Fruit fly (Drosophila melanogaster) whole organism, prepupa: ENCODE results near the gene CG12730.

Source experiments
- CG10631 ChIP-seq: fragments of 200-800 bp; sonication (Bioruptor generic); optimal IDR thresholded peaks from 2 replicates; lab custom pipeline; 2016; ENCODE audit warnings: missing biosample characterization, missing genetic modification characterization
- CG10669 ChIP-seq: fragments of 200-800 bp; sonication (Bioruptor generic); optimal IDR thresholded peaks from 3 replicates; lab custom pipeline; 2018; ENCODE audit warnings: missing biosample characterization, mild to moderate bottlenecking, missing genetic modification characterization, moderate library complexity
- CG11294 ChIP-seq: fragments of 200-800 bp; sonication (Bioruptor generic); IDR thresholded peaks from 2 replicates; pipeline ENCODE4 v1.3.6; 2022; ENCODE audit warnings: missing biosample characterization, missing genetic modification characterization
- CG11762 ChIP-seq: fragments of 200-800 bp; sonication (Bioruptor generic); optimal IDR thresholded peaks from 3 replicates; lab custom pipeline; 2016; ENCODE audit warnings: missing biosample characterization, missing genetic modification characterization; ENCODE audit not compliant: insufficient read depth
- CG11902 ChIP-seq: fragments of 200-800 bp; sonication (Bioruptor generic); optimal IDR thresholded peaks from 3 replicates; lab custom pipeline; 2016; ENCODE audit warnings: missing biosample characterization, missing genetic modification characterization
- CG15336 ChIP-seq: fragments of 200-800 bp; sonication (Bioruptor generic); IDR thresholded peaks from 2 replicates; pipeline ENCODE4 v1.3.6; 2022; ENCODE audit warnings: missing biosample characterization, missing genetic modification characterization
- CG1621 ChIP-seq: fragments of 200-800 bp; sonication (Bioruptor generic); optimal IDR thresholded peaks from 3 replicates; lab custom pipeline; 2018; ENCODE audit warnings: missing biosample characterization, mild to moderate bottlenecking, missing genetic modification characterization
- CG16779 ChIP-seq: fragments of 200-800 bp; sonication (Bioruptor generic); optimal IDR thresholded peaks from 3 replicates; lab custom pipeline; 2017; ENCODE audit warnings: missing biosample characterization, mild to moderate bottlenecking, missing genetic modification characterization
- CG3032 ChIP-seq: fragments of 200-800 bp; optimal IDR thresholded peaks from 2 replicates; lab custom pipeline; 2019; ENCODE audit warnings: missing biosample characterization, mild to moderate bottlenecking, missing genetic modification characterization, moderate library complexity
- CG32006 ChIP-seq: fragments of 200-800 bp; sonication (Bioruptor generic); optimal IDR thresholded peaks from 3 replicates; lab custom pipeline; 2017; ENCODE audit warnings: missing biosample characterization, mild to moderate bottlenecking, missing genetic modification characterization
- CG34406 ChIP-seq: fragments of 200-800 bp; sonication (Bioruptor generic); optimal IDR thresholded peaks from 3 replicates; lab custom pipeline; 2016; ENCODE audit warnings: missing biosample characterization, missing genetic modification characterization
- CG3919 ChIP-seq: fragments of 200-800 bp; sonication (Bioruptor generic); optimal IDR thresholded peaks from 3 replicates; lab custom pipeline; 2016; ENCODE audit warnings: missing biosample characterization, missing genetic modification characterization
- CG4318 ChIP-seq: fragments of 200-800 bp; sonication (Bioruptor generic); optimal IDR thresholded peaks from 3 replicates; lab custom pipeline; 2017; ENCODE audit warnings: missing biosample characterization, mild to moderate bottlenecking, missing genetic modification characterization
- CG6163 ChIP-seq: fragments of 200-800 bp; sonication (Bioruptor generic); IDR thresholded peaks from 3 replicates; pipeline ENCODE4 v1.3.6; 2022; ENCODE audit warnings: missing biosample characterization, missing genetic modification characterization
- CG6276 ChIP-seq: fragments of 200-800 bp; sonication (Bioruptor generic); optimal IDR thresholded peaks from 2 replicates; lab custom pipeline; 2017; ENCODE audit warnings: missing biosample characterization, mild to moderate bottlenecking, missing genetic modification characterization
- CG6854 ChIP-seq: fragments of 200-800 bp; sonication (Bioruptor generic); optimal IDR thresholded peaks from 2 replicates; lab custom pipeline; 2017; ENCODE audit warnings: missing biosample characterization, mild to moderate bottlenecking, missing genetic modification characterization
- CG7368 ChIP-seq: fragments of 200-800 bp; sonication (Bioruptor generic); optimal IDR thresholded peaks from 3 replicates; lab custom pipeline; 2016; ENCODE audit warnings: missing biosample characterization, missing genetic modification characterization
- CG8632 ChIP-seq: fragments of 200-800 bp; sonication (Bioruptor generic); optimal IDR thresholded peaks from 3 replicates; lab custom pipeline; 2016; ENCODE audit warnings: missing biosample characterization, missing genetic modification characterization
- Eip78C ChIP-seq: fragments of 200-800 bp; sonication (Bioruptor generic); peaks from one replicate; lab custom pipeline; 2016; ENCODE audit warnings: missing biosample characterization, missing genetic modification characterization
- Eip93F ChIP-seq: fragments of 200-800 bp; sonication (Bioruptor generic); optimal IDR thresholded peaks from 2 replicates; lab custom pipeline; 2016; ENCODE audit warnings: missing biosample characterization, mild to moderate bottlenecking, missing genetic modification characterization
- Ets96B ChIP-seq: fragments of 200-800 bp; optimal IDR thresholded peaks from 2 replicates; lab custom pipeline; 2019; ENCODE audit warnings: missing biosample characterization, mild to moderate bottlenecking, missing genetic modification characterization, moderate library complexity
- Gug ChIP-seq: fragments of 200-800 bp; sonication (Bioruptor generic); IDR thresholded peaks from 2 replicates; pipeline ENCODE4 v1.3.6; 2022; ENCODE audit warnings: missing biosample characterization, missing genetic modification characterization
- Hr38 ChIP-seq: sonication (Bioruptor generic); optimal IDR thresholded peaks from 2 replicates; lab custom pipeline; 2016; ENCODE audit warnings: missing biosample characterization, missing genetic modification characterization
- Hr39 ChIP-seq: fragments of 200-800 bp; sonication (Bioruptor generic); optimal IDR thresholded peaks from 2 replicates; lab custom pipeline; 2016; ENCODE audit warnings: missing biosample characterization, missing genetic modification characterization
- Hr4 ChIP-seq: fragments of 200-800 bp; sonication (Bioruptor generic); optimal IDR thresholded peaks from 3 replicates; lab custom pipeline; 2016; ENCODE audit warnings: missing biosample characterization, missing genetic modification characterization
- Lpt ChIP-seq: fragments of 200-800 bp; sonication (Bioruptor generic); optimal IDR thresholded peaks from 3 replicates; lab custom pipeline; 2016; ENCODE audit warnings: missing biosample characterization, missing genetic modification characterization
- Met ChIP-seq: fragments of 200-800 bp; sonication (Bioruptor generic); optimal IDR thresholded peaks from 3 replicates; lab custom pipeline; 2016; ENCODE audit warnings: missing biosample characterization, missing genetic modification characterization
- Sox102F ChIP-seq: fragments of 200-800 bp; sonication (Bioruptor generic); optimal IDR thresholded peaks from 2 replicates; lab custom pipeline; 2016; ENCODE audit warnings: missing biosample characterization, mild to moderate bottlenecking, missing genetic modification characterization
- Sox14 ChIP-seq: fragments of 200-800 bp; sonication (Bioruptor generic); optimal IDR thresholded peaks from 3 replicates; lab custom pipeline; 2016; ENCODE audit warnings: missing biosample characterization, missing genetic modification characterization
- Sox15 ChIP-seq: fragments of 200-800 bp; sonication (Bioruptor generic); optimal IDR thresholded peaks from 3 replicates; lab custom pipeline; 2016; ENCODE audit warnings: missing biosample characterization, missing genetic modification characterization
- achi ChIP-seq: fragments of 200-800 bp; sonication (Bioruptor generic); optimal IDR thresholded peaks from 3 replicates; lab custom pipeline; 2016; ENCODE audit warnings: missing biosample characterization, missing genetic modification characterization
- dsx ChIP-seq: fragments of 200-800 bp; optimal IDR thresholded peaks from 3 replicates; lab custom pipeline; 2019; ENCODE audit warnings: missing biosample characterization, mild to moderate bottlenecking, missing genetic modification characterization, moderate library complexity; ENCODE audit not compliant: poor library complexity, severe bottlenecking
- eg ChIP-seq: fragments of 200-800 bp; sonication (Bioruptor generic); IDR thresholded peaks from 3 replicates; pipeline ENCODE4 v1.3.6; 2022; ENCODE audit warnings: missing biosample characterization, missing genetic modification characterization
- fd59A ChIP-seq: fragments of 200-800 bp; sonication (Bioruptor generic); optimal IDR thresholded peaks from 2 replicates; lab custom pipeline; 2017; ENCODE audit warnings: missing biosample characterization, mild to moderate bottlenecking, missing genetic modification characterization, missing genetic modification reagents
- fkh ChIP-seq: fragments of 200-800 bp; sonication (Bioruptor generic); optimal IDR thresholded peaks from 3 replicates; lab custom pipeline; 2017; ENCODE audit warnings: missing biosample characterization, mild to moderate bottlenecking, missing genetic modification characterization, moderate library complexity
- lz ChIP-seq: fragments of 200-800 bp; sonication (Bioruptor generic); optimal IDR thresholded peaks from 3 replicates; lab custom pipeline; 2016; ENCODE audit warnings: missing biosample characterization, missing genetic modification characterization
- ss ChIP-seq, 2 experiments: fragments of 200-800 bp; sonication (Bioruptor generic); optimal IDR thresholded peaks; 2 replicates in 1 of 2; 3 replicates in 1 of 2; lab custom pipeline; 2017 to 2018; ENCODE audit warnings: mild to moderate bottlenecking in 2 of 2, missing biosample characterization in 2 of 2, missing genetic modification characterization in 2 of 2, moderate library complexity in 1 of 2
- svp ChIP-seq: fragments of 200-800 bp; sonication (Bioruptor generic); peaks from one replicate; lab custom pipeline; 2016; ENCODE audit warnings: missing biosample characterization, missing genetic modification characterization
- topi ChIP-seq: fragments of 200-800 bp; sonication (Bioruptor generic); optimal IDR thresholded peaks from 3 replicates; lab custom pipeline; 2016; ENCODE audit warnings: missing biosample characterization, missing genetic modification characterization

The CG12730 gene

DNA sequence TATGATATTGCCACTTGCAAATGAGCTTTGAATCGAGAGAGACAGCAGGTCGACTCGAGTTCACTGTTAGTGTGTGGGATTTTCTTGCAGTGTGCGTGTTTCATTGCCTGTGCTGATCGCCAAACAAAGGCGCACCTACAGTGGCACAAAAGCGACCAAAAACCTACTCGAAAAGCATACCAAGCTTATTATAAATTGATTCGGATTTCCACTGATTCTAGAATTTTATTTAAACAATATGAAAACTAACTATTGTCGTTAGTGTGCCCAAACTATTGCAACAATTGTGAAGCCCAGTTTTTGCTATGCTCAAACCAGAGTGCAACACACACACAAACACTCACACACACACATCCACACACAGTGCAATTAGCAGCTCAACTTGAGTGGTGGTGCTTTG lies 42.1 kb downstream of the CG12730 start:
- TF ChIP-seq CG34406 (GFP tag; lab: Kevin White, UChicago) (peak; percentile 4), CG1621 (tag; lab: Kevin White, UChicago) (no peak), Sox102F (GFP tag; lab: Kevin White, UChicago) (no peak), Ets96B (tag; lab: Kevin White, UChicago) (no peak), achi (GFP tag; lab: Kevin White, UChicago) (peak; percentile 3), Sox15 (GFP tag; lab: Kevin White, UChicago) (no peak), lz (peak; percentile 17), CG6163 (GFP tag; lab: Robert Waterston, UW) (peak; percentile 41; the same call in 1 of the 3 replicates), CG4318 (no peak), Sox14 (GFP tag; lab: Kevin White, UChicago) (peak; percentile 13), CG16779 (tag; lab: Kevin White, UChicago) (no peak), fkh (GFP tag; lab: Kevin White, UChicago) (no peak), eg (GFP tag; lab: Robert Waterston, UW) (0 out of 3 replicates have a peak, but pooled peaks have one; percentile 16), Gug (GFP tag; lab: Robert Waterston, UW) (no peak), CG11762 (GFP tag; lab: Kevin White, UChicago) (no peak), ss (GFP tag; optimal IDR thresholded peaks at IDR 0.05; lab: Kevin White, UChicago) (peak in 1 of 2 experiments; percentile 18), Eip78C (GFP tag; lab: Kevin White, UChicago) (peak; percentile 83), CG10631 (GFP tag; lab: Kevin White, UChicago) (peak; percentile 18), CG10669 (GFP tag; lab: Kevin White, UChicago) (no peak), Hr39 (GFP tag; lab: Kevin White, UChicago) (no peak), Met (no peak), svp (peak; percentile 76)

DNA sequence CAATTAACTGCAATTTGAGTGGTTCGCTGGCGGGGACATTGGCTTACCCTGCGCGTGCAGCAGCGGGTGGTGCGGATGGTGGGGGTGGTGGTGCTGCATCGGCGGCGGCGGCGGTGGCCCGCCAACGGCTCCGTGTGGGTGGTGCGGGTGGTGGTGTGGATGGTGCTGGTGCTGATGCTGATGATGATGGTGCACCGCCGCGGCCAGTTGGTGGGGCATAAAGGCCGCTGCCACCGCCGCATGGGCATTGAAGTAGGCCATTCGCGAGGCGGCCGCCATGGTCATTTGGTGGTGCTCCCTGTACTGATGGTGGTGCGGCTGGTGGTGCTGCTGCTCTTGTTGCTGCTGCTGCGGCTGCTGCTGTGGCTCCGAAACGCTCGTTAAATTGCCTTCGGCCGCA lies 43.0 kb downstream of the CG12730 start:
- no peak for TF ChIP-seq Hr38 (GFP tag; lab: Kevin White, UChicago)
- TF ChIP-seq Eip93F, result no peak
- TF ChIP-seq CG3032 (tag; lab: Kevin White, UChicago), result no peak
- TF ChIP-seq CG7368 (GFP tag; lab: Kevin White, UChicago), result no peak
- TF ChIP-seq CG32006 (GFP tag; lab: Kevin White, UChicago), result no peak
- TF ChIP-seq dsx (GFP tag; lab: Kevin White, UChicago), result no peak
- no peak for TF ChIP-seq CG16779 (tag; lab: Kevin White, UChicago)
- TF ChIP-seq CG10631 (GFP tag; lab: Kevin White, UChicago), result no peak
- TF ChIP-seq CG6854 (GFP tag; lab: Kevin White, UChicago), result no peak
- TF ChIP-seq Hr4, result no peak
- no peak for TF ChIP-seq CG34406 (GFP tag; lab: Kevin White, UChicago)
- no peak for TF ChIP-seq CG3919 (GFP tag; lab: Kevin White, UChicago)
- TF ChIP-seq CG11294 (GFP tag; lab: Robert Waterston, UW), result no peak

DNA sequence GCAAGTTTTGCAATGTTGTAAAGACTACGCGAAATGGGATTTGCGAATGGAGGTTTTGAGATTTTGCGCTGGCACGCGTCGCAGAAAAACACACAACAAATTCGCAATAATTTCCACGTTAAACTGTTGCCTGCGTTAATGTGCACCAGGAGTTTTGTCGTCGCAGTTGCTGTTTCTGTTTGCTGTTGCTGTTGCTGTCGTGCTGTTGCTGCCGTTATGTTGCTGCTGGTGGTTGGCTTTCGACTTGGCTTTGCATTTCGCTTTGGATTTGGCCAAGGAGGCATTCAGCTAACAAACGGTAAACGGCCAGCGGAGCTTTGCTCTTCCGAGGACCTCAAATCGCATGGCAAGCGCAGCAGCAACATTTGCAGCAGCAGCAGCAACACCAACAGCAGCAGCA lies 43.7 kb downstream of the CG12730 start, which contains the start of gene Vsx2:
Vsx2 (minus strand) TSS at position 101 of the 400 bp plus-strand sequence.
- no peak for TF ChIP-seq fd59A
- no peak for TF ChIP-seq Lpt (GFP tag; lab: Kevin White, UChicago)
- no peak for TF ChIP-seq CG6276 (GFP tag; lab: Kevin White, UChicago)
- no peak for TF ChIP-seq Sox102F (GFP tag; lab: Kevin White, UChicago)
- TF ChIP-seq CG1621 (tag; lab: Kevin White, UChicago), result no peak
- TF ChIP-seq ss (GFP tag; optimal IDR thresholded peaks at IDR 0.05; lab: Kevin White, UChicago), result no peak
- TF ChIP-seq eg (GFP tag; lab: Robert Waterston, UW), result no peak
- TF ChIP-seq Sox14 (GFP tag; lab: Kevin White, UChicago), result no peak
- TF ChIP-seq CG7368 (GFP tag; lab: Kevin White, UChicago), result no peak
- TF ChIP-seq lz, result no peak

DNA sequence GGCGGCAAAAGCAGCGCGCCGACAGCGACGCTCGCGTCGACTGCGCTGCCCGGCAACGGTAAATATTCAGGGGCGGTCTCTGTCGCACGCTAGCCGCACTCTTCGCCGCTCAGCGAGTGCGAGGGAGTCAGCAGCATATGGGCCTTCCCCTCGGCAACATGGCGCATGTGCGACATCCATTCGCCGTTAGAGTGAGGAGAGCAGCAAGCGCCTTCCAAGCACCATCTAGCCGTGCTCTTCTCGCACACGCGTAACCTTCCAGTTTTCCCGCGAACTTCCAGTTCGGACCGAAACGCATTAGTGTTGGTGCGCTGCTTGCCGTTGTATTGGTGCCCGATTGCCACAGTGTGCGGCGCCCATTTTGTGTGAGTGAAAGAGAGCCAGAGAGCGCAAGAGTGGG lies 44.1 kb downstream of the CG12730 start:
- TF ChIP-seq CG16779 (tag; lab: Kevin White, UChicago), result no peak
- TF ChIP-seq fkh (GFP tag; lab: Kevin White, UChicago), result peak; percentile 85
- TF ChIP-seq topi (GFP tag; lab: Kevin White, UChicago), result no peak
- TF ChIP-seq CG15336 (GFP tag; lab: Robert Waterston, UW), result 0 out of 2 replicates have a peak, but pooled peaks have one; percentile 14
- no peak for TF ChIP-seq CG8632 (GFP tag; lab: Kevin White, UChicago)
- TF ChIP-seq CG11902, result no peak
- TF ChIP-seq Hr38 (GFP tag; lab: Kevin White, UChicago), result no peak
